Worm (Caenorhabditis elegans) whole organism, mixed stage, embryonic: ENCODE data around the gene gmn-1.

Experiments
- lin-32 ChIP-seq: fragments of 200-800 bp; sonication (Bioruptor generic); optimal IDR thresholded peaks from 2 replicates; lab custom pipeline; 2018; ENCODE audit warnings: mild to moderate bottlenecking, missing genetic modification characterization, missing compliant biosample characterization
- pha-4 ChIP-seq: fragments of 150-350 bp; optimal IDR thresholded peaks from 2 replicates; lab custom pipeline; 2018; ENCODE audit warnings: missing biosample characterization, missing genetic modification reagents, missing genetic modification characterization

ce11 chrIII:12269807-12270206 is 44.7 kb upstream of the gmn-1 start:
- TF ChIP-seq pha-4 (tag; lab: Kevin White, UChicago) (no peak), lin-32 (GFP tag; lab: Kevin White, UChicago) (no peak)
